Worm (Caenorhabditis elegans) whole organism, midembryonic: ENCODE data around the gene fubl-1.

Experiments used
- T22C8.4 ChIP-seq: fragments of 200-800 bp; sonication (Bioruptor generic); IDR thresholded peaks from 2 replicates; pipeline ENCODE4 v1.3.6; 2022; ENCODE audit warnings: missing genetic modification characterization, missing compliant biosample characterization
- flt-1 ChIP-seq: fragments of 200-800 bp; sonication (Bioruptor generic); IDR thresholded peaks from 2 replicates; pipeline ENCODE4 v1.3.6; 2022; ENCODE audit warnings: missing genetic modification characterization, missing compliant biosample characterization

- no peak for TF ChIP-seq T22C8.4
- no peak for TF ChIP-seq flt-1 (GFP tag; lab: Robert Waterston, UW)
Observed at ce11 chrV:10224619-10225018, 14.0 kb downstream of the fubl-1 start.
